Worm (Caenorhabditis elegans) whole organism, L1 larva: ENCODE data around the gene seld-1.

Source experiments
- ces-1 ChIP-seq: fragments of 150-350 bp; optimal IDR thresholded peaks from 2 replicates; lab custom pipeline; 2014; ENCODE audit warnings: missing biosample characterization, missing genetic modification reagents, missing genetic modification characterization
- hpl-2 ChIP-seq: fragments of 150-350 bp; optimal IDR thresholded peaks from 2 replicates; lab custom pipeline; 2014; ENCODE audit warnings: missing biosample characterization, missing genetic modification reagents, missing genetic modification characterization

ce11 chrIV:13456893-13457292 is 48.4 kb upstream of the seld-1 start:
- TF ChIP-seq hpl-2 (GFP tag; lab: Kevin White, UChicago) (no peak), ces-1 (GFP tag; lab: Kevin White, UChicago) (no peak)
